Fruit fly (Drosophila melanogaster) whole organism, embryonic: ENCODE measurements around the gene Nepl20.

Experiments
- Atf6 ChIP-seq: fragments of 200-800 bp; sonication (Bioruptor generic); IDR thresholded peaks from 2 replicates; pipeline ENCODE4 v1.3.6; 2022; ENCODE audit warnings: missing biosample characterization, missing genetic modification characterization
- Bteb2 ChIP-seq: fragments of 200-800 bp; sonication (Bioruptor generic); optimal IDR thresholded peaks from 2 replicates; lab custom pipeline; 2016; ENCODE audit warnings: missing biosample characterization, missing genetic modification characterization
- CG10366 ChIP-seq: fragments of 200-800 bp; sonication (Bioruptor generic); IDR thresholded peaks from 2 replicates; pipeline ENCODE4 v1.3.6; 2022; ENCODE audit warnings: missing biosample characterization, missing genetic modification characterization
- CG12071 ChIP-seq: fragments of 200-800 bp; sonication (Bioruptor generic); optimal IDR thresholded peaks from 3 replicates; lab custom pipeline; 2018; ENCODE audit warnings: missing biosample characterization, mild to moderate bottlenecking, missing genetic modification characterization
- CG12236 ChIP-seq: fragments of 200-800 bp; sonication (Bioruptor generic); optimal IDR thresholded peaks from 2 replicates; lab custom pipeline; 2016; ENCODE audit warnings: missing biosample characterization, missing genetic modification characterization
- CG12769 ChIP-seq: fragments of 200-800 bp; sonication (Bioruptor generic); optimal IDR thresholded peaks from 2 replicates; lab custom pipeline; 2019; ENCODE audit warnings: missing biosample characterization, mild to moderate bottlenecking, missing genetic modification characterization, moderate library complexity
- CG14441 ChIP-seq: fragments of 200-800 bp; sonication (Bioruptor generic); IDR thresholded peaks from 2 replicates; pipeline ENCODE4 v1.3.6; 2022; ENCODE audit warnings: missing biosample characterization, missing genetic modification characterization
- CG1602 ChIP-seq: fragments of 200-800 bp; sonication (Bioruptor generic); optimal IDR thresholded peaks from 3 replicates; lab custom pipeline; 2016; ENCODE audit warnings: missing biosample characterization, missing genetic modification characterization
- CG17829 ChIP-seq: fragments of 200-800 bp; optimal IDR thresholded peaks from 2 replicates; lab custom pipeline; 2019; ENCODE audit warnings: missing biosample characterization, mild to moderate bottlenecking, missing genetic modification characterization, moderate library complexity
- CG2202 ChIP-seq: fragments of 200-800 bp; sonication (Bioruptor generic); optimal IDR thresholded peaks from 2 replicates; lab custom pipeline; 2018; ENCODE audit warnings: missing biosample characterization, mild to moderate bottlenecking, missing genetic modification characterization
- CG2875 ChIP-seq: fragments of 200-800 bp; sonication (Bioruptor generic); optimal IDR thresholded peaks from 2 replicates; lab custom pipeline; 2017; ENCODE audit warnings: missing biosample characterization, mild to moderate bottlenecking, missing genetic modification characterization, missing genetic modification reagents
- CG30020 ChIP-seq: fragments of 200-800 bp; optimal IDR thresholded peaks from 2 replicates; lab custom pipeline; 2019; ENCODE audit warnings: missing biosample characterization, mild to moderate bottlenecking, missing genetic modification characterization, moderate library complexity
- CG33213 ChIP-seq: fragments of 200-800 bp; sonication (Bioruptor generic); optimal IDR thresholded peaks from 3 replicates; lab custom pipeline; 2016; ENCODE audit warnings: missing biosample characterization, missing genetic modification characterization
- CG3407 ChIP-seq: fragments of 200-800 bp; sonication (Bioruptor generic); optimal IDR thresholded peaks from 2 replicates; lab custom pipeline; 2018; ENCODE audit warnings: missing biosample characterization, mild to moderate bottlenecking, missing genetic modification characterization
- CG34224 ChIP-seq: fragments of 200-800 bp; sonication (Bioruptor generic); IDR thresholded peaks from 3 replicates; pipeline ENCODE4 v1.3.6; 2022; ENCODE audit warnings: missing biosample characterization, missing genetic modification characterization; ENCODE audit not compliant: partially characterized antibody
- CG6689 ChIP-seq: fragments of 200-800 bp; sonication (Bioruptor generic); IDR thresholded peaks from 2 replicates; pipeline ENCODE4 v1.3.6; 2022; ENCODE audit warnings: missing biosample characterization, missing genetic modification characterization
- CG7556 ChIP-seq: fragments of 200-800 bp; sonication (Bioruptor generic); optimal IDR thresholded peaks from 2 replicates; lab custom pipeline; 2017; ENCODE audit warnings: missing biosample characterization, mild to moderate bottlenecking, missing genetic modification characterization
- CG8290 ChIP-seq, 3 experiments: fragments of 200-800 bp; sonication (Bioruptor generic); optimal IDR thresholded peaks; 2 replicates each; lab custom pipeline; 2016 to 2019; ENCODE audit warnings: missing biosample characterization in 3 of 3, missing genetic modification characterization in 3 of 3, mild to moderate bottlenecking in 2 of 3, moderate library complexity in 1 of 3
- CG8944 ChIP-seq: fragments of 200-800 bp; sonication (Bioruptor generic); optimal IDR thresholded peaks from 3 replicates; lab custom pipeline; 2016; ENCODE audit warnings: missing biosample characterization, missing genetic modification characterization
- CG9215 ChIP-seq: fragments of 200-800 bp; sonication (Bioruptor generic); IDR thresholded peaks from 2 replicates; pipeline ENCODE4 v1.3.6; 2022; ENCODE audit warnings: missing biosample characterization, missing genetic modification characterization
- CG9727 ChIP-seq: fragments of 200-800 bp; sonication (Bioruptor generic); optimal IDR thresholded peaks from 3 replicates; lab custom pipeline; 2017; ENCODE audit warnings: missing biosample characterization, mild to moderate bottlenecking, missing genetic modification characterization
- Dbx ChIP-seq: fragments of 200-800 bp; sonication (Bioruptor generic); IDR thresholded peaks from 3 replicates; pipeline ENCODE4 v1.3.6; 2022; ENCODE audit warnings: missing biosample characterization, missing genetic modification characterization
- Dll ChIP-seq: fragments of 200-800 bp; sonication (Bioruptor generic); IDR thresholded peaks from 4 replicates; pipeline ENCODE4 v1.3.6; 2022; ENCODE audit warnings: missing biosample characterization, missing genetic modification characterization; ENCODE audit not compliant: partially characterized antibody
- Dref ChIP-seq: fragments of 200-800 bp; sonication (Bioruptor generic); IDR thresholded peaks from 2 replicates; pipeline ENCODE4 v1.3.6; 2022; ENCODE audit warnings: missing biosample characterization, missing genetic modification characterization
- HLH54F ChIP-seq: fragments of 200-800 bp; sonication (Bioruptor generic); optimal IDR thresholded peaks from 3 replicates; lab custom pipeline; 2016; ENCODE audit warnings: missing biosample characterization, missing genetic modification characterization
- Hmx ChIP-seq: fragments of 200-800 bp; sonication (Bioruptor generic); optimal IDR thresholded peaks from 2 replicates; lab custom pipeline; 2016; ENCODE audit warnings: missing biosample characterization, missing genetic modification characterization
- Scr ChIP-seq: fragments of 200-800 bp; sonication (Bioruptor generic); IDR thresholded peaks from 2 replicates; pipeline ENCODE4 v1.3.6; 2022; ENCODE audit warnings: missing biosample characterization, missing genetic modification characterization; ENCODE audit not compliant: partially characterized antibody
- Sin3A ChIP-seq: fragments of >200 bp; optimal IDR thresholded peaks from 2 replicates; lab custom pipeline; 2018
- Sry-δ ChIP-seq: fragments of 200-800 bp; sonication (Bioruptor generic); optimal IDR thresholded peaks from 2 replicates; lab custom pipeline; 2016; ENCODE audit warnings: missing biosample characterization, missing genetic modification characterization
- ab ChIP-seq: fragments of 200-800 bp; sonication (Bioruptor generic); optimal IDR thresholded peaks from 2 replicates; lab custom pipeline; 2016; ENCODE audit warnings: missing biosample characterization, missing genetic modification characterization
- aop ChIP-seq: fragments of 200-800 bp; sonication (Bioruptor generic); IDR thresholded peaks from 2 replicates; pipeline ENCODE4 v1.3.6; 2022; ENCODE audit warnings: missing biosample characterization, missing genetic modification characterization
- cas ChIP-seq: fragments of 200-800 bp; sonication (Bioruptor generic); IDR thresholded peaks from 2 replicates; pipeline ENCODE4 v1.3.6; 2022; ENCODE audit warnings: missing biosample characterization, missing genetic modification characterization
- chif ChIP-seq, 2 experiments: fragments of 200-800 bp; sonication (Bioruptor generic); optimal IDR thresholded peaks; 3 replicates each; lab custom pipeline; 2016; ENCODE audit warnings: missing biosample characterization in 2 of 2, missing genetic modification characterization in 2 of 2
- crp ChIP-seq, 2 experiments: fragments of 200-800 bp; sonication (Bioruptor generic); optimal IDR thresholded peaks; 2 replicates in 1 of 2; 3 replicates in 1 of 2; lab custom pipeline; 2017; ENCODE audit warnings: missing biosample characterization in 2 of 2, missing genetic modification characterization in 2 of 2, mild to moderate bottlenecking in 1 of 2, moderate library complexity in 1 of 2
- ems ChIP-seq: fragments of 200-800 bp; sonication (Bioruptor generic); optimal IDR thresholded peaks from 3 replicates; lab custom pipeline; 2016; ENCODE audit warnings: missing biosample characterization, missing genetic modification characterization
- hkb ChIP-seq, 2 experiments: fragments of 200-800 bp in 1 of 2; fragments of >200 bp in 1 of 2; sonication (Bioruptor generic) in 1 of 2; IDR thresholded peaks in 1 of 2; optimal IDR thresholded peaks in 1 of 2; 2 replicates each; pipeline versions ENCODE4 v1.3.6 to Lab custom; 2017 to 2022; ENCODE audit warnings: missing biosample characterization in 1 of 2, missing genetic modification characterization in 1 of 2
- jing ChIP-seq: fragments of 200-800 bp; sonication (Bioruptor generic); optimal IDR thresholded peaks from 2 replicates; lab custom pipeline; 2018; ENCODE audit warnings: missing biosample characterization, mild to moderate bottlenecking, missing genetic modification characterization
- knrl ChIP-seq: fragments of 200-800 bp; sonication (Bioruptor generic); IDR thresholded peaks from 3 replicates; pipeline ENCODE4 v1.3.6; 2022; ENCODE audit warnings: missing biosample characterization, missing genetic modification characterization; ENCODE audit not compliant: partially characterized antibody
- lilli ChIP-seq: fragments of 200-800 bp; sonication (Bioruptor generic); optimal IDR thresholded peaks from 3 replicates; lab custom pipeline; 2016; ENCODE audit warnings: missing biosample characterization, missing genetic modification characterization
- p53 ChIP-seq: fragments of 200-800 bp; sonication (Bioruptor generic); optimal IDR thresholded peaks from 2 replicates; lab custom pipeline; 2016; ENCODE audit warnings: missing biosample characterization, missing genetic modification characterization
- pho ChIP-seq: fragments of 200-800 bp; sonication (Bioruptor generic); optimal IDR thresholded peaks from 2 replicates; lab custom pipeline; 2016; ENCODE audit warnings: missing biosample characterization, missing genetic modification characterization
- pum ChIP-seq: fragments of 200-800 bp; sonication (Bioruptor generic); optimal IDR thresholded peaks from 2 replicates; lab custom pipeline; 2016; ENCODE audit warnings: missing biosample characterization, missing genetic modification characterization
- row ChIP-seq: fragments of 200-800 bp; sonication (Bioruptor generic); IDR thresholded peaks from 3 replicates; pipeline ENCODE4 v1.3.6; 2022; ENCODE audit warnings: missing biosample characterization, missing genetic modification characterization
- slbo ChIP-seq: fragments of 200-800 bp; sonication (Bioruptor generic); IDR thresholded peaks from 2 replicates; pipeline ENCODE4 v1.3.6; 2022; ENCODE audit warnings: missing biosample characterization, missing genetic modification characterization
- so ChIP-seq: fragments of 200-800 bp; sonication (Bioruptor generic); IDR thresholded peaks from 3 replicates; pipeline ENCODE4 v1.3.6; 2022; ENCODE audit warnings: missing biosample characterization, missing genetic modification characterization
- sqz ChIP-seq: fragments of 200-800 bp; sonication (Bioruptor generic); optimal IDR thresholded peaks from 3 replicates; lab custom pipeline; 2018; ENCODE audit warnings: missing biosample characterization, mild to moderate bottlenecking, missing genetic modification characterization
- ssp ChIP-seq: fragments of 200-800 bp; sonication (Bioruptor generic); IDR thresholded peaks from 2 replicates; pipeline ENCODE4 v1.3.6; 2022; ENCODE audit warnings: missing biosample characterization, missing genetic modification characterization
- vvl ChIP-seq: fragments of 200-800 bp; sonication (Bioruptor generic); IDR thresholded peaks from 2 replicates; pipeline ENCODE4 v1.3.6; 2022; ENCODE audit warnings: missing biosample characterization, missing genetic modification characterization

Nepl20 gene

dm6 chr3R:28887559-28888432 lies 7.2 kb downstream of the Nepl20 start, which contains the start of the genes CG33203 and Doa (continued):
- TF ChIP-seq Hmx (GFP tag; lab: Kevin White, UChicago) (no peak), Dref (GFP tag; lab: Robert Waterston, UW) (peak; percentile 96), Sin3A (peak; percentile 83), Dbx (GFP tag; lab: Robert Waterston, UW) (peak; percentile 59; the same call in 2 of the 3 replicates), CG17829 (tag; lab: Kevin White, UChicago) (peak; percentile 46), vvl (GFP tag; lab: Robert Waterston, UW) (peak; percentile 52; the same call in 1 of the 2 replicates), CG8944 (GFP tag; lab: Kevin White, UChicago) (peak; percentile 12), CG1602 (GFP tag; lab: Kevin White, UChicago) (peak; percentile 5), cas (GFP tag; lab: Robert Waterston, UW) (peak; percentile 48; the same call in 1 of the 2 replicates), p53 (GFP tag; lab: Kevin White, UChicago) (peak; percentile 77), CG14441 (GFP tag; lab: Robert Waterston, UW) (peak; percentile 44; the same call in 1 of the 2 replicates), pum (GFP tag; lab: Kevin White, UChicago) (peak; percentile 68), CG2875 (GFP tag; lab: Kevin White, UChicago) (no peak), CG9215 (GFP tag; lab: Robert Waterston, UW) (peak; percentile 27; the same call in 1 of the 2 replicates), CG9727 (peak; percentile 26), hkb (optimal IDR thresholded peaks at IDR 0.05; lab: Kevin White, UChicago) (peak; percentile 44), hkb (GFP tag; IDR thresholded peaks at IDR 0.05; lab: Robert Waterston, UW) (no peak), Sry-δ (GFP tag; lab: Kevin White, UChicago) (peak; percentile 98), CG12071 (no peak), aop (GFP tag; lab: Robert Waterston, UW) (no peak), Bteb2 (GFP tag; lab: Kevin White, UChicago) (peak; percentile 26), ems (peak; percentile 45), sqz (GFP tag; lab: Kevin White, UChicago) (no peak), knrl (GFP tag; lab: Robert Waterston, UW) (peak; percentile 90), row (GFP tag; lab: Robert Waterston, UW) (peak; percentile 32; the same call in 2 of the 3 replicates), slbo (peak; percentile 65), chif (GFP tag; optimal IDR thresholded peaks at IDR 0.05; lab: Kevin White, UChicago) (peak in 1 of 2 experiments; percentile 53), lilli (GFP tag; lab: Kevin White, UChicago) (peak; percentile 67), ssp (GFP tag; lab: Robert Waterston, UW) (peak; percentile 54), jing (GFP tag; lab: Kevin White, UChicago) (no peak), Dll (GFP tag; lab: Robert Waterston, UW) (peak; percentile 87), CG6689 (GFP tag; lab: Robert Waterston, UW) (no peak), crp (GFP tag; optimal IDR thresholded peaks at IDR 0.05; lab: Kevin White, UChicago) (peak in 1 of 2 experiments; percentile 34), CG8290 (GFP tag; optimal IDR thresholded peaks at IDR 0.05; lab: Kevin White, UChicago) (peak; percentile 5), CG8290 (tag; optimal IDR thresholded peaks at IDR 0.05; lab: Kevin White, UChicago) (peak in 1 of 2 experiments; percentile 79), Atf6 (GFP tag; lab: Robert Waterston, UW) (0 out of 2 replicates have a peak, but pooled peaks have one; percentile 26), Scr (GFP tag; lab: Robert Waterston, UW) (peak; percentile 84), CG34224 (peak; percentile 82), so (no peak), HLH54F (peak; percentile 67), CG3407 (GFP tag; lab: Kevin White, UChicago) (no peak), ab (GFP tag; lab: Kevin White, UChicago) (peak; percentile 20), CG12769 (tag; lab: Kevin White, UChicago) (peak; percentile 34), CG2202 (tag; lab: Kevin White, UChicago) (no peak), pho (peak; percentile 26), CG10366 (GFP tag; lab: Robert Waterston, UW) (peak; percentile 11; the same call in 1 of the 2 replicates), CG12236 (GFP tag; lab: Kevin White, UChicago) (peak; percentile 7), CG30020 (tag; lab: Kevin White, UChicago) (peak; percentile 5), CG33213 (GFP tag; lab: Kevin White, UChicago) (peak; percentile 73), CG7556 (GFP tag; lab: Kevin White, UChicago) (peak; percentile 17)
